Fruit fly (Drosophila melanogaster) S2 (cell line): ENCODE measurements around the gene Tbcc.

Experiments
- CG8478 ChIP-seq: fragments of >200 bp; optimal IDR thresholded peaks from 2 replicates; lab custom pipeline; 2018
- CTCF ChIP-seq, 2 experiments: fragments of >200 bp; optimal IDR thresholded peaks; 2 replicates each; lab custom pipeline; 2018

Tbcc gene

dm6 chr2L:4187631-4188173 is at the start of gene Tbcc, which contains the start of gene lectin-24Db:
Gene Tbcc, minus strand, starts transcription at chr2L:4187793.
Gene lectin-24Db, plus strand, starts transcription at chr2L:4188123.
- TF ChIP-seq CTCF (optimal IDR thresholded peaks at IDR 0.05; lab: Kevin White, UChicago), result no peak
- TF ChIP-seq CG8478 (lab: Kevin White, UChicago), result no peak

- TF ChIP-seq CTCF (optimal IDR thresholded peaks at IDR 0.05; lab: Kevin White, UChicago) (no peak), CG8478 (lab: Kevin White, UChicago) (no peak)
These were observed 43.0 kb upstream of the Tbcc start for dm6 chr2L:4230562-4230961.

- TF ChIP-seq CTCF (optimal IDR thresholded peaks at IDR 0.05; lab: Kevin White, UChicago) (no peak), CG8478 (lab: Kevin White, UChicago) (no peak)
These were observed 40.0 kb upstream of the Tbcc start, which contains the start of gene RpL40 for dm6 chr2L:4227546-4227945. Gene RpL40, plus strand, starts transcription at chr2L:4227699.

- TF ChIP-seq CTCF (optimal IDR thresholded peaks at IDR 0.05; lab: Kevin White, UChicago) (peak in 1 of 2 experiments; percentile 2), CG8478 (lab: Kevin White, UChicago) (no peak)
These were observed 39.2 kb upstream of the Tbcc start, which contains the start of gene CG3702 for dm6 chr2L:4226792-4227191. Gene CG3702, minus strand, starts transcription at chr2L:4227097.

dm6 chr2L:4224158-4224799 is 36.7 kb upstream of the Tbcc start:
- no peak for TF ChIP-seq CTCF (optimal IDR thresholded peaks at IDR 0.05; lab: Kevin White, UChicago)
- TF ChIP-seq CG8478 (lab: Kevin White, UChicago), result no peak

- TF ChIP-seq CG8478 (lab: Kevin White, UChicago) (no peak), CTCF (optimal IDR thresholded peaks at IDR 0.05; lab: Kevin White, UChicago) (no peak)
These were observed 35.3 kb upstream of the Tbcc start for dm6 chr2L:4222921-4223279.

dm6 chr2L:4222002-4222920 is 34.7 kb upstream of the Tbcc start:
- TF ChIP-seq CG8478 (lab: Kevin White, UChicago) (no peak), CTCF (optimal IDR thresholded peaks at IDR 0.05; lab: Kevin White, UChicago) (no peak)

dm6 chr2L:4221354-4222001 is 33.9 kb upstream of the Tbcc start, which contains the start of gene ft:
Gene ft, minus strand, starts transcription at chr2L:4221796.
- TF ChIP-seq CTCF (optimal IDR thresholded peaks at IDR 0.05; lab: Kevin White, UChicago), result no peak
- TF ChIP-seq CG8478 (lab: Kevin White, UChicago), result no peak

- TF ChIP-seq CG8478 (lab: Kevin White, UChicago), result no peak
- no peak for TF ChIP-seq CTCF (optimal IDR thresholded peaks at IDR 0.05; lab: Kevin White, UChicago)
These were observed 31.2 kb upstream of the Tbcc start for dm6 chr2L:4218820-4219219.

dm6 chr2L:4211335-4211753 is 23.8 kb upstream of the Tbcc start:
- no peak for TF ChIP-seq CG8478 (lab: Kevin White, UChicago)
- no peak for TF ChIP-seq CTCF (optimal IDR thresholded peaks at IDR 0.05; lab: Kevin White, UChicago)

dm6 chr2L:4197913-4198319 is 10.3 kb upstream of the Tbcc start, which contains the start of gene Naprt:
Gene Naprt, minus strand, starts transcription at chr2L:4198071.
- TF ChIP-seq CG8478 (lab: Kevin White, UChicago), result no peak
- TF ChIP-seq CTCF (optimal IDR thresholded peaks at IDR 0.05; lab: Kevin White, UChicago), result no peak

dm6 chr2L:4197143-4197912 is 9.7 kb upstream of the Tbcc start:
- TF ChIP-seq CG8478 (lab: Kevin White, UChicago), result no peak
- TF ChIP-seq CTCF (optimal IDR thresholded peaks at IDR 0.05; lab: Kevin White, UChicago), result no peak

- TF ChIP-seq CTCF (optimal IDR thresholded peaks at IDR 0.05; lab: Kevin White, UChicago) (peak; percentile 73 to 78), CG8478 (lab: Kevin White, UChicago) (no peak)
These were observed 9.0 kb upstream of the Tbcc start for dm6 chr2L:4196347-4197142.
